Fruit fly (Drosophila melanogaster): ENCODE measurements around the gene CG13843.

- TF ChIP-seq Hr96 (GFP tag; optimal IDR thresholded peaks at IDR 0.05) (no peak), CG7101 (tag; optimal IDR thresholded peaks at IDR 0.05) (no peak), CG5204 (GFP tag; optimal IDR thresholded peaks at IDR 0.05) (no peak), pad (GFP tag; optimal IDR thresholded peaks at IDR 0.05) (no peak), CG12768 (GFP tag; optimal IDR thresholded peaks at IDR 0.05) (no peak), kay (GFP tag; ENCODE audit: borderline replicate concordance) (no peak), Mnt (GFP tag; optimal IDR thresholded peaks at IDR 0.05) (no peak), CG1620 (GFP tag; optimal IDR thresholded peaks at IDR 0.05) (no peak), CG33017 (tag; optimal IDR thresholded peaks at IDR 0.05) (no peak)
Measured at dm6 chr3R:22649859-22650258, 40.6 kb downstream of the CG13843 start.
